Fruit fly (Drosophila melanogaster) whole organism, prepupa: ENCODE measurements around the gene Cnep1r2.

Experiments used
- Blimp-1 ChIP-seq: fragments of 200-800 bp; sonication (Bioruptor generic); optimal IDR thresholded peaks from 3 replicates; lab custom pipeline; 2017; ENCODE audit warnings: missing biosample characterization, missing genetic modification characterization, mild to moderate bottlenecking, moderate library complexity, missing genetic modification reagents
- CG10631 ChIP-seq: fragments of 200-800 bp; sonication (Bioruptor generic); optimal IDR thresholded peaks from 2 replicates; lab custom pipeline; 2016; ENCODE audit warnings: missing biosample characterization, missing genetic modification characterization
- CG10669 ChIP-seq: fragments of 200-800 bp; sonication (Bioruptor generic); optimal IDR thresholded peaks from 3 replicates; lab custom pipeline; 2018; ENCODE audit warnings: missing biosample characterization, mild to moderate bottlenecking, missing genetic modification characterization, moderate library complexity
- CG15336 ChIP-seq: fragments of 200-800 bp; sonication (Bioruptor generic); IDR thresholded peaks from 2 replicates; pipeline ENCODE4 v1.3.6; 2022; ENCODE audit warnings: missing biosample characterization, missing genetic modification characterization
- CG1621 ChIP-seq: fragments of 200-800 bp; sonication (Bioruptor generic); optimal IDR thresholded peaks from 3 replicates; lab custom pipeline; 2018; ENCODE audit warnings: missing biosample characterization, mild to moderate bottlenecking, missing genetic modification characterization
- CG16779 ChIP-seq: fragments of 200-800 bp; sonication (Bioruptor generic); optimal IDR thresholded peaks from 3 replicates; lab custom pipeline; 2017; ENCODE audit warnings: missing biosample characterization, mild to moderate bottlenecking, missing genetic modification characterization
- CG3032 ChIP-seq: fragments of 200-800 bp; optimal IDR thresholded peaks from 2 replicates; lab custom pipeline; 2019; ENCODE audit warnings: missing biosample characterization, mild to moderate bottlenecking, missing genetic modification characterization, moderate library complexity
- CG32006 ChIP-seq: fragments of 200-800 bp; sonication (Bioruptor generic); optimal IDR thresholded peaks from 3 replicates; lab custom pipeline; 2017; ENCODE audit warnings: missing biosample characterization, mild to moderate bottlenecking, missing genetic modification characterization
- CG3919 ChIP-seq: fragments of 200-800 bp; sonication (Bioruptor generic); optimal IDR thresholded peaks from 3 replicates; lab custom pipeline; 2016; ENCODE audit warnings: missing biosample characterization, missing genetic modification characterization
- CG6276 ChIP-seq: fragments of 200-800 bp; sonication (Bioruptor generic); optimal IDR thresholded peaks from 2 replicates; lab custom pipeline; 2017; ENCODE audit warnings: missing biosample characterization, mild to moderate bottlenecking, missing genetic modification characterization
- CG6792 ChIP-seq: fragments of 200-800 bp; sonication (Bioruptor generic); optimal IDR thresholded peaks from 3 replicates; lab custom pipeline; 2016; ENCODE audit warnings: missing biosample characterization, missing genetic modification characterization
- CG6808 ChIP-seq: fragments of 200-800 bp; sonication (Bioruptor generic); optimal IDR thresholded peaks from 3 replicates; lab custom pipeline; 2017; ENCODE audit warnings: missing biosample characterization, missing genetic modification characterization, mild to moderate bottlenecking, moderate library complexity, missing genetic modification reagents
- CG6854 ChIP-seq: fragments of 200-800 bp; sonication (Bioruptor generic); optimal IDR thresholded peaks from 2 replicates; lab custom pipeline; 2017; ENCODE audit warnings: missing biosample characterization, mild to moderate bottlenecking, missing genetic modification characterization
- CG7368 ChIP-seq: fragments of 200-800 bp; sonication (Bioruptor generic); optimal IDR thresholded peaks from 3 replicates; lab custom pipeline; 2016; ENCODE audit warnings: missing biosample characterization, missing genetic modification characterization
- CG8319 ChIP-seq: fragments of 200-800 bp; sonication (Bioruptor generic); optimal IDR thresholded peaks from 3 replicates; lab custom pipeline; 2016; ENCODE audit warnings: missing biosample characterization, missing genetic modification characterization
- CG9139 ChIP-seq: fragments of 200-800 bp; sonication (Bioruptor generic); optimal IDR thresholded peaks from 3 replicates; lab custom pipeline; 2017; ENCODE audit warnings: missing biosample characterization, mild to moderate bottlenecking, missing genetic modification characterization
- Eip78C ChIP-seq: fragments of 200-800 bp; sonication (Bioruptor generic); peaks from one replicate; lab custom pipeline; 2016; ENCODE audit warnings: missing biosample characterization, missing genetic modification characterization
- Eip93F ChIP-seq: fragments of 200-800 bp; sonication (Bioruptor generic); optimal IDR thresholded peaks from 2 replicates; lab custom pipeline; 2016; ENCODE audit warnings: missing biosample characterization, mild to moderate bottlenecking, missing genetic modification characterization
- Ets96B ChIP-seq: fragments of 200-800 bp; optimal IDR thresholded peaks from 2 replicates; lab custom pipeline; 2019; ENCODE audit warnings: missing biosample characterization, mild to moderate bottlenecking, missing genetic modification characterization, moderate library complexity
- Gug ChIP-seq: fragments of 200-800 bp; sonication (Bioruptor generic); IDR thresholded peaks from 2 replicates; pipeline ENCODE4 v1.3.6; 2022; ENCODE audit warnings: missing biosample characterization, missing genetic modification characterization
- Hr38 ChIP-seq: sonication (Bioruptor generic); optimal IDR thresholded peaks from 2 replicates; lab custom pipeline; 2016; ENCODE audit warnings: missing biosample characterization, missing genetic modification characterization
- Hr39 ChIP-seq: fragments of 200-800 bp; sonication (Bioruptor generic); optimal IDR thresholded peaks from 2 replicates; lab custom pipeline; 2016; ENCODE audit warnings: missing biosample characterization, missing genetic modification characterization
- Hr4 ChIP-seq: fragments of 200-800 bp; sonication (Bioruptor generic); optimal IDR thresholded peaks from 3 replicates; lab custom pipeline; 2016; ENCODE audit warnings: missing biosample characterization, missing genetic modification characterization
- Lpt ChIP-seq: fragments of 200-800 bp; sonication (Bioruptor generic); optimal IDR thresholded peaks from 3 replicates; lab custom pipeline; 2016; ENCODE audit warnings: missing biosample characterization, missing genetic modification characterization
- Met ChIP-seq: fragments of 200-800 bp; sonication (Bioruptor generic); optimal IDR thresholded peaks from 3 replicates; lab custom pipeline; 2016; ENCODE audit warnings: missing biosample characterization, missing genetic modification characterization
- OdsH ChIP-seq: fragments of 200-800 bp; sonication (Bioruptor generic); optimal IDR thresholded peaks from 3 replicates; lab custom pipeline; 2016; ENCODE audit warnings: missing biosample characterization, missing genetic modification characterization
- Smox ChIP-seq: fragments of 200-800 bp; sonication (Bioruptor generic); optimal IDR thresholded peaks from 3 replicates; lab custom pipeline; 2016; ENCODE audit warnings: missing biosample characterization, missing genetic modification characterization
- Sox102F ChIP-seq: fragments of 200-800 bp; sonication (Bioruptor generic); optimal IDR thresholded peaks from 2 replicates; lab custom pipeline; 2016; ENCODE audit warnings: missing biosample characterization, mild to moderate bottlenecking, missing genetic modification characterization
- Sox15 ChIP-seq: fragments of 200-800 bp; sonication (Bioruptor generic); optimal IDR thresholded peaks from 3 replicates; lab custom pipeline; 2016; ENCODE audit warnings: missing biosample characterization, missing genetic modification characterization
- achi ChIP-seq: fragments of 200-800 bp; sonication (Bioruptor generic); optimal IDR thresholded peaks from 3 replicates; lab custom pipeline; 2016; ENCODE audit warnings: missing biosample characterization, missing genetic modification characterization
- acj6 ChIP-seq: fragments of 200-800 bp; sonication (Bioruptor generic); optimal IDR thresholded peaks from 3 replicates; lab custom pipeline; 2016; ENCODE audit warnings: missing biosample characterization, missing genetic modification characterization
- cyc ChIP-seq: fragments of 200-800 bp; sonication (Bioruptor generic); optimal IDR thresholded peaks from 3 replicates; lab custom pipeline; 2016; ENCODE audit warnings: missing biosample characterization, missing genetic modification characterization
- dsx ChIP-seq: fragments of 200-800 bp; optimal IDR thresholded peaks from 3 replicates; lab custom pipeline; 2019; ENCODE audit warnings: missing biosample characterization, mild to moderate bottlenecking, missing genetic modification characterization, moderate library complexity; ENCODE audit not compliant: poor library complexity, severe bottlenecking
- eg ChIP-seq: fragments of 200-800 bp; sonication (Bioruptor generic); IDR thresholded peaks from 3 replicates; pipeline ENCODE4 v1.3.6; 2022; ENCODE audit warnings: missing biosample characterization, missing genetic modification characterization
- esn ChIP-seq: fragments of 200-800 bp; sonication (Bioruptor generic); optimal IDR thresholded peaks from 2 replicates; lab custom pipeline; 2016; ENCODE audit warnings: missing biosample characterization, mild to moderate bottlenecking, missing genetic modification characterization, moderate library complexity
- fd59A ChIP-seq: fragments of 200-800 bp; sonication (Bioruptor generic); optimal IDR thresholded peaks from 2 replicates; lab custom pipeline; 2017; ENCODE audit warnings: missing biosample characterization, mild to moderate bottlenecking, missing genetic modification characterization, missing genetic modification reagents
- fd85E ChIP-seq: fragments of 200-800 bp; sonication (Bioruptor generic); optimal IDR thresholded peaks from 3 replicates; lab custom pipeline; 2016; ENCODE audit warnings: missing biosample characterization, missing genetic modification characterization
- fkh ChIP-seq: fragments of 200-800 bp; sonication (Bioruptor generic); optimal IDR thresholded peaks from 3 replicates; lab custom pipeline; 2017; ENCODE audit warnings: missing biosample characterization, mild to moderate bottlenecking, missing genetic modification characterization, moderate library complexity
- lz ChIP-seq: fragments of 200-800 bp; sonication (Bioruptor generic); optimal IDR thresholded peaks from 3 replicates; lab custom pipeline; 2016; ENCODE audit warnings: missing biosample characterization, missing genetic modification characterization
- net ChIP-seq: fragments of 200-800 bp; sonication (Bioruptor generic); optimal IDR thresholded peaks from 3 replicates; lab custom pipeline; 2016; ENCODE audit warnings: missing biosample characterization, missing genetic modification characterization
- pdm3 ChIP-seq: fragments of 200-800 bp; sonication (Bioruptor generic); optimal IDR thresholded peaks from 3 replicates; lab custom pipeline; 2016; ENCODE audit warnings: missing biosample characterization, missing genetic modification characterization
- spab ChIP-seq: fragments of 200-800 bp; sonication (Bioruptor generic); optimal IDR thresholded peaks from 2 replicates; lab custom pipeline; 2017; ENCODE audit warnings: missing biosample characterization, mild to moderate bottlenecking, missing genetic modification characterization, missing genetic modification reagents
- ss ChIP-seq, 2 experiments: fragments of 200-800 bp; sonication (Bioruptor generic); optimal IDR thresholded peaks; 2 replicates in 1 of 2; 3 replicates in 1 of 2; lab custom pipeline; 2017 to 2018; ENCODE audit warnings: mild to moderate bottlenecking in 2 of 2, missing biosample characterization in 2 of 2, missing genetic modification characterization in 2 of 2, moderate library complexity in 1 of 2
- svp ChIP-seq: fragments of 200-800 bp; sonication (Bioruptor generic); peaks from one replicate; lab custom pipeline; 2016; ENCODE audit warnings: missing biosample characterization, missing genetic modification characterization
- topi ChIP-seq: fragments of 200-800 bp; sonication (Bioruptor generic); optimal IDR thresholded peaks from 3 replicates; lab custom pipeline; 2016; ENCODE audit warnings: missing biosample characterization, missing genetic modification characterization
- vri ChIP-seq: fragments of 200-800 bp; sonication (Bioruptor generic); optimal IDR thresholded peaks from 3 replicates; lab custom pipeline; 2016; ENCODE audit warnings: missing biosample characterization, mild to moderate bottlenecking, missing genetic modification characterization

Gene Cnep1r2

DNA sequence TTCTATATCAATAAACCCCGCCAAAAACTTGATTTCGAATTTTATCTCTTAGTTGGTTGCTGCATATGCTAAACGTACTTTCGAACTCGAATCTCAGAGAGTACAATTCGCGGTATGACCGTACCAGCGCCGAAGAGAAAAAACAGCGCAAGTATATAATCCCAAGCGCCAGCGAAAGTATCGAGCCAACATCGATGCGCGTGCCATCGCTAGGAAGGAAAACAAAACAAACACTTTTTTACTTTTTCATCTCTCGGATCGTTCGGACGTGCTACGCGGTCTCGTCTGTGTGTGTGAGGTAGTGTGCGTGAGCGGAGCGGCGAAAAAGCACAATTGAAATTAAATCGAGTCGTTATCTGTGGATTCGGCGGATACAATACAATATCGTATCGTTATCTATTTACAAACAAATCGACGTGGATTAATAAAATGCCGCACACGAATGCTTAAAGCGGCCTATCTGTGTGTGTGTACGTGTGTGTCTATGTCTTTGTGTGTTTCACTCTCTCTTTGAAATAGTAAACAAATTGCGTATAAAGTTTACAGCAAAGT lies 26.6 kb downstream of the Cnep1r2 start, which contains the start of gene simj (continued):
- TF ChIP-seq spab (GFP tag; lab: Kevin White, UChicago) = no peak
- peak; percentile 50 for TF ChIP-seq Eip93F
- peak; percentile 71 for TF ChIP-seq CG6854
- peak; percentile 34 for TF ChIP-seq OdsH (GFP tag; lab: Kevin White, UChicago)
- TF ChIP-seq ss (GFP tag; optimal IDR thresholded peaks at IDR 0.05; lab: Kevin White, UChicago) = peak; percentile 53 to 66
- peak; percentile 32 for TF ChIP-seq CG6276 (GFP tag; lab: Kevin White, UChicago)
- TF ChIP-seq CG9139 (GFP tag; lab: Kevin White, UChicago) = peak; percentile 27
- TF ChIP-seq CG7368 (GFP tag; lab: Kevin White, UChicago) = peak; percentile 23
- peak; percentile 67 for TF ChIP-seq CG16779
- no peak for TF ChIP-seq Hr4 (GFP tag; lab: Kevin White, UChicago)
- TF ChIP-seq CG6808 = peak; percentile 42
- peak; percentile 56 for TF ChIP-seq net (GFP tag; lab: Kevin White, UChicago)
- peak; percentile 24 for TF ChIP-seq esn (GFP tag; lab: Kevin White, UChicago)
- TF ChIP-seq Sox15 = no peak
- TF ChIP-seq Eip78C (GFP tag; lab: Kevin White, UChicago) = peak; percentile 86
- TF ChIP-seq CG8319 (GFP tag; lab: Kevin White, UChicago) = no peak
- TF ChIP-seq svp (GFP tag; lab: Kevin White, UChicago) = no peak
- TF ChIP-seq Ets96B (tag; lab: Kevin White, UChicago) = peak; percentile 36
- peak; percentile 81 for TF ChIP-seq eg
- TF ChIP-seq acj6 (GFP tag; lab: Kevin White, UChicago) = peak; percentile 10
- peak; percentile 41 for TF ChIP-seq CG1621 (tag; lab: Kevin White, UChicago)
- peak; percentile 60 for TF ChIP-seq dsx (GFP tag; lab: Kevin White, UChicago)
- TF ChIP-seq Blimp-1 (GFP tag; lab: Kevin White, UChicago) = peak; percentile 13
- peak; percentile 28 for TF ChIP-seq Smox
- TF ChIP-seq fkh (GFP tag; lab: Kevin White, UChicago) = peak; percentile 96
- peak; percentile 60 for TF ChIP-seq fd85E

DNA sequence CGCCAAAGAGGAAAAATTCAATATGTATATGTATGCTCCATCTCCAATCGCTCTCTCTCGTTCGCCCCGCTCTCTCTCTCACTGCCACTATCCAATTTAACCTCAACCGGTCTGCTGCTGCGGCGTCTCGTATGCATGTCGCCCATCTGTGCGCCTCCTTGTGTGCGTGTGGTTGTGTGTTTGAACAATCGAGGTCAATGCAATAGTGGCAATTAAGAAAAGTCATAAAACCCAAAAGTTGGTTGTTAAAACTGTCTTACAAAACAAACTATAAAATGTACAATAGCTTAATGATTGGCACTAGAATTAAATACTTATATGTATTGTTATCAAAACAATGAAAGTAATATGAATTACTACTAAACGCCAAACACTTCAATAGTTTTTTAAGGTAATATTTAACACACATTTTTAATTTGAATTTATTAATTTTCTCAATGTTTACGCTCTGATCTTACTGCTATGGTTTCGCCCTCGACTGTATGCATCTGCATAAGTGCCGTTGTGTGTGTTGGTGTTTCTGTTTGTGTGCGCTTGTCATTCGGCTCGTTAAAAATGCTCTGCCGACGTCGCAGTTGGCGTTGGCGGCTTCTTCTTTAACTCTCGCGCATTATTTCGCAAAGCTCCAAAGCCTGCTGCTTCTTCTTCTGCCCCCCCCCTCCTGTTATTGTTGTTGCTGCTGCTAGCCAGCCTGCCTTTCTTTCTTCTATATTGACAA lies 27.6 kb downstream of the Cnep1r2 start:
- TF ChIP-seq Ets96B (tag; lab: Kevin White, UChicago) (peak; percentile 99), pdm3 (GFP tag; lab: Kevin White, UChicago) (peak; percentile 98), CG3032 (tag; lab: Kevin White, UChicago) (peak; percentile 99), Hr4 (GFP tag; lab: Kevin White, UChicago) (peak; percentile 98), achi (GFP tag; lab: Kevin White, UChicago) (peak; percentile 98), vri (GFP tag; lab: Kevin White, UChicago) (peak; percentile 95), CG32006 (GFP tag; lab: Kevin White, UChicago) (peak; percentile 99), Eip78C (GFP tag; lab: Kevin White, UChicago) (peak; percentile 100), svp (GFP tag; lab: Kevin White, UChicago) (peak; percentile 99), CG6276 (GFP tag; lab: Kevin White, UChicago) (peak; percentile 99), lz (GFP tag; lab: Kevin White, UChicago) (peak; percentile 98), CG9139 (GFP tag; lab: Kevin White, UChicago) (peak; percentile 98), cyc (GFP tag; lab: Kevin White, UChicago) (peak; percentile 96), Hr39 (peak; percentile 92), CG6792 (GFP tag; lab: Kevin White, UChicago) (peak; percentile 99), CG3919 (GFP tag; lab: Kevin White, UChicago) (peak; percentile 98), CG15336 (peak; percentile 98), Met (GFP tag; lab: Kevin White, UChicago) (peak; percentile 98), dsx (GFP tag; lab: Kevin White, UChicago) (peak; percentile 99), topi (GFP tag; lab: Kevin White, UChicago) (peak; percentile 99), fd59A (GFP tag; lab: Kevin White, UChicago) (peak; percentile 99), spab (GFP tag; lab: Kevin White, UChicago) (peak; percentile 99), CG10669 (GFP tag; lab: Kevin White, UChicago) (peak; percentile 98), esn (GFP tag; lab: Kevin White, UChicago) (peak; percentile 99), CG10631 (GFP tag; lab: Kevin White, UChicago) (peak; percentile 98), CG16779 (peak; percentile 98), Gug (GFP tag; lab: Robert Waterston, UW) (peak; percentile 94), Hr38 (GFP tag; lab: Kevin White, UChicago) (peak; percentile 40), CG1621 (tag; lab: Kevin White, UChicago) (peak; percentile 96), Sox102F (peak; percentile 93), OdsH (GFP tag; lab: Kevin White, UChicago) (peak; percentile 98), fkh (GFP tag; lab: Kevin White, UChicago) (peak; percentile 88), Sox15 (peak; percentile 97), Lpt (peak; percentile 98), acj6 (GFP tag; lab: Kevin White, UChicago) (peak; percentile 99)
